Fruit fly (Drosophila melanogaster): Measurements from ENCODE around the gene Pde11.

dm6 chr2L:18584617-18585016, 5.5 kb downstream of the Pde11 start:
- TF ChIP-seq ey (GFP tag; optimal IDR thresholded peaks at IDR 0.05) (no peak), Sp1 (GFP tag; optimal IDR thresholded peaks at IDR 0.05) (no peak), psq (GFP tag; optimal IDR thresholded peaks at IDR 0.05) (no peak)
